Worm (Caenorhabditis elegans): ENCODE measurements around the gene ugt-12.

The ugt-12 gene

ce11 chrV:4912313-4912712 lies 22.9 kb upstream of the ugt-12 start, which contains the start of gene H23N18.5:
Gene H23N18.5, minus strand, starts transcription at chrV:4912381.
- peak; percentile 10 for TF ChIP-seq blmp-1 (tag; optimal IDR thresholded peaks at IDR 0.05)
- peak; percentile 10 for TF ChIP-seq ztf-4 (tag; optimal IDR thresholded peaks at IDR 0.05)
- TF ChIP-seq nhr-11 (tag; optimal IDR thresholded peaks at IDR 0.05): no peak
- no peak for TF ChIP-seq xbp-1 (tag; optimal IDR thresholded peaks at IDR 0.05)

ce11 chrV:4908591-4908990 lies 19.2 kb upstream of the ugt-12 start, which contains the start of gene ugt-13:
Gene ugt-13, plus strand, starts transcription at chrV:4908884.
- TF ChIP-seq nhr-85 (tag): peak; percentile 90
- TF ChIP-seq mab-9 (GFP tag; IDR thresholded peaks at IDR 0.05): no peak
- TF ChIP-seq snu-23 (GFP tag; optimal IDR thresholded peaks at IDR 0.05): peak; percentile 48
- peak; percentile 41 for TF ChIP-seq lin-14 (GFP tag; optimal IDR thresholded peaks at IDR 0.05)
- peak; percentile 67 for TF ChIP-seq tbx-2 (tag; optimal IDR thresholded peaks at IDR 0.05)
- TF ChIP-seq nhr-71 (tag; optimal IDR thresholded peaks at IDR 0.05): peak; percentile 66
- no peak for TF ChIP-seq tlp-1 (tag; optimal IDR thresholded peaks at IDR 0.05)
- peak; percentile 52 for TF ChIP-seq skn-1 (tag; optimal IDR thresholded peaks at IDR 0.05)
- TF ChIP-seq nhr-28 (tag; optimal IDR thresholded peaks at IDR 0.05): peak; percentile 23
- peak in 4 of 6 experiments; percentile 30 to 69 (median 49) for TF ChIP-seq elt-3 (tag; optimal IDR thresholded peaks at IDR 0.05)
- no peak for TF ChIP-seq egl-13 (tag; optimal IDR thresholded peaks at IDR 0.05)
- no peak for TF ChIP-seq egl-27 (tag; optimal IDR thresholded peaks at IDR 0.05)
- TF ChIP-seq nhr-20 (tag; optimal IDR thresholded peaks at IDR 0.05): peak; percentile 86
- no peak for TF ChIP-seq ceh-8 (GFP tag; optimal IDR thresholded peaks at IDR 0.05)
- TF ChIP-seq lin-13 (GFP tag; optimal IDR thresholded peaks at IDR 0.05): no peak
- TF ChIP-seq nhr-90 (tag; optimal IDR thresholded peaks at IDR 0.05; ENCODE audit: poor library complexity): peak; percentile 35

- TF ChIP-seq pqm-1 (tag; optimal IDR thresholded peaks at IDR 0.05): no peak
These were observed 16.5 kb upstream of the ugt-12 start, which contains the start of gene ugt-14 for ce11 chrV:4905953-4906352. Gene ugt-14, plus strand, starts transcription at chrV:4906253.

- TF ChIP-seq efl-1 (optimal IDR thresholded peaks at IDR 0.05) (no peak), efl-1 (GFP tag; optimal IDR thresholded peaks at IDR 0.05 in 1 of 2) (peak in 1 of 2 experiments; percentile 53), nhr-20 (tag; optimal IDR thresholded peaks at IDR 0.05) (peak; percentile 41), skn-1 (tag; optimal IDR thresholded peaks at IDR 0.05) (no peak), snu-23 (GFP tag; optimal IDR thresholded peaks at IDR 0.05) (peak; percentile 12)
These were observed 14.3 kb upstream of the ugt-12 start, which contains the start of gene ugt-8 for ce11 chrV:4903696-4904095. Gene ugt-8, plus strand, starts transcription at chrV:4903930.

- TF ChIP-seq lin-13 (GFP tag; optimal IDR thresholded peaks at IDR 0.05) (no peak), unc-30 (tag; optimal IDR thresholded peaks at IDR 0.05) (no peak), C04F5.9 (tag; optimal IDR thresholded peaks at IDR 0.05) (no peak), tlp-1 (tag; optimal IDR thresholded peaks at IDR 0.05) (no peak), efl-3 (GFP tag; optimal IDR thresholded peaks at IDR 0.05) (no peak), ceh-90 (tag; optimal IDR thresholded peaks at IDR 0.05) (no peak), nhr-76 (tag; optimal IDR thresholded peaks at IDR 0.05) (no peak), zip-4 (GFP tag; optimal IDR thresholded peaks at IDR 0.05) (no peak), elt-2 (tag; optimal IDR thresholded peaks at IDR 0.05) (no peak), nhr-237 (tag; optimal IDR thresholded peaks at IDR 0.05) (no peak), nhr-20 (tag; optimal IDR thresholded peaks at IDR 0.05) (no peak), alr-1 (tag; optimal IDR thresholded peaks at IDR 0.05; ENCODE audit: borderline replicate concordance) (no peak), efl-1 (optimal IDR thresholded peaks at IDR 0.05) (no peak), efl-1 (GFP tag; optimal IDR thresholded peaks at IDR 0.05 in 1 of 2) (no peak), lsy-2 (tag; optimal IDR thresholded peaks at IDR 0.05) (no peak), rnt-1 (tag; optimal IDR thresholded peaks at IDR 0.05) (no peak), ceh-8 (GFP tag; optimal IDR thresholded peaks at IDR 0.05) (no peak), lin-15B (tag; optimal IDR thresholded peaks at IDR 0.05) (no peak)
These were observed 11.6 kb upstream of the ugt-12 start, which contains the start of gene ugt-67 for ce11 chrV:4901074-4901473. Gene ugt-67, plus strand, starts transcription at chrV:4901374.

Data from whole organism, L1 larva.